Worm (Caenorhabditis elegans): ENCODE measurements around the gene unc-86.

DNA sequence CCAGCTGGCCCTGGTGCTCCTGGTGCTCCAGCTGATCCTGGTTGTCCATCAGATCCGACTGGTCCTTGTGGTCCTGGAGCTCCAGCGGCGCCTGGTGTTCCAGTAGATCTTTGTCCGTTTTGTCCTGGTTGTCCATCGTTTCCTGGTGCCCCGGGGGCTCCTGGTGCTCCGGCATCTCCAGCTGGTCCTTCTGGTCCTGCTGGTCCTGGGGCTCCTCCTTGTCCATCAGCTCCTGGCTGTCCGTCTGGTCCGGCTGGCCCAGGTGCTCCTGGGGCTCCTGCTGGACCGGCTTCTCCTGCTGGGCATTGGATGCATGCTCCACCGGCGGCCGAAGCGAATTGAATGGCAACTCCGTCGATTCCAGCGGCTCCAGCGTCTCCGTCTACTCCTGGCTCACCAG lies 46.5 kb upstream of the unc-86 start:
- TF ChIP-seq ceh-91 (GFP tag; IDR thresholded peaks at IDR 0.05), result no peak
- no peak for TF ChIP-seq dpl-1 (GFP tag; optimal IDR thresholded peaks at IDR 0.05)
- TF ChIP-seq pha-4 (tag; optimal IDR thresholded peaks at IDR 0.05), result no peak
- no peak for TF ChIP-seq rcor-1 (GFP tag; IDR thresholded peaks at IDR 0.05)
- no peak for TF ChIP-seq sea-2 (GFP tag; IDR thresholded peaks at IDR 0.05)
- no peak for TF ChIP-seq Y67H2A.10 (GFP tag; conservative IDR thresholded peaks at IDR 0.05)
- TF ChIP-seq C06A6.2 (GFP tag; conservative IDR thresholded peaks at IDR 0.05), result no peak
- TF ChIP-seq hlh-12 (tag; optimal IDR thresholded peaks at IDR 0.05), result no peak
- no peak for TF ChIP-seq repo-1 (tag; optimal IDR thresholded peaks at IDR 0.05)
- TF ChIP-seq F33H1.4 (GFP tag; IDR thresholded peaks at IDR 0.05), result no peak
- no peak for TF ChIP-seq nhr-90 (tag; optimal IDR thresholded peaks at IDR 0.05)
- TF ChIP-seq ama-1 (optimal IDR thresholded peaks at IDR 0.05), result no peak
- TF ChIP-seq ama-1 (GFP tag; optimal IDR thresholded peaks at IDR 0.05), result no peak

All from whole organism, young adult.